Fruit fly (Drosophila melanogaster) S2 (cell line): ENCODE measurements around the gene CG10863.
A peak's percentile ranks its signal among the peaks of the same experiment; 100 is the strongest.

ENCODE experiments used
- CG8478 ChIP-seq: fragments of >200 bp; optimal IDR thresholded peaks from 2 replicates; lab custom pipeline; 2018
- CTCF ChIP-seq, 2 experiments: fragments of >200 bp; optimal IDR thresholded peaks; 2 replicates each; lab custom pipeline; 2018

CG10863 gene

DNA sequence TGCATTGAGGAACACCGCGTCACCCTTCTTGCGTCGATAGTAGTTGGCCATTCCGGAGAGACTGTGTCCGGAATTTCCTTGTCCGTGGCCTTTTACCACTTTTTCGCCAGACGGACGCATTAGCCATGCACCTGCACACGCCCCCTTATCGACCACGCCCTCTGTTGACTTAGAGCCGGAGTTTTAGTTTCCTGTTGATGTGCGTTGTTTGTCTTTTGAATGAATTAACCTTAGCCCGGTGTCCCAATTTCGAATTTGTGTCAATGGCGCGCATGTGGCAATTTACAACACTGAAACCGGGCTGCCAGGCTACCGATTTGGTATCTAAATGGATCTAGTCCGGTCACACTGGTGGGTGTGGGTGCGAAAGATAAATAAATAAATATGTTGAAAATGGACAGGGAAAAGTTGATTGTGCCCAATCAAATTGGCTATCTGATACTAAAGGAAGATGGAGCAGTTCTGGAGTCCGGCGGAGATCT is 45.7 kb downstream of the CG10863 start, which contains the start of the genes Gr63a and Lamtor4:
Gene Gr63a, minus strand, starts transcription at position 51 of the 482 bp plus-strand sequence.
Gene Lamtor4, plus strand, starts transcription at position 348 of the 482 bp plus-strand sequence.
- TF ChIP-seq CG8478 (lab: Kevin White, UChicago) (no peak), CTCF (optimal IDR thresholded peaks at IDR 0.05; lab: Kevin White, UChicago) (peak in 1 of 2 experiments; percentile 1)

dm6 chr3L:3894413-3894812 is 47.9 kb downstream of the CG10863 start:
- TF ChIP-seq CTCF (optimal IDR thresholded peaks at IDR 0.05; lab: Kevin White, UChicago), result no peak

- TF ChIP-seq CG8478 (lab: Kevin White, UChicago) (no peak), CTCF (optimal IDR thresholded peaks at IDR 0.05; lab: Kevin White, UChicago) (no peak)
Observed at dm6 chr3L:3892154-3892624, 50.1 kb downstream of the CG10863 start, which contains the start of gene Fie. Gene Fie (plus strand): TSS chr3L:3892574.
